Worm (Caenorhabditis elegans) whole organism, L3 larva: ENCODE results near the gene T15H9.4.

Source experiments
- ama-1 ChIP-seq: fragments of 150-350 bp; optimal IDR thresholded peaks from 2 replicates; lab custom pipeline; 2018
- ceh-16 ChIP-seq: sonication (generic microtip); optimal IDR thresholded peaks from 2 replicates; lab custom pipeline; 2017; ENCODE audit warnings: missing biosample characterization, missing genetic modification characterization
- ceh-28 ChIP-seq: fragments of 150-350 bp; optimal IDR thresholded peaks from 2 replicates; lab custom pipeline; 2014; ENCODE audit warnings: missing biosample characterization, missing genetic modification reagents, missing genetic modification characterization
- ceh-82 ChIP-seq: fragments of 150-350 bp; optimal IDR thresholded peaks from 2 replicates; lab custom pipeline; 2014; ENCODE audit warnings: missing biosample characterization, missing genetic modification characterization
- ceh-9 ChIP-seq: sonication (generic microtip); optimal IDR thresholded peaks from 2 replicates; lab custom pipeline; 2018; ENCODE audit warnings: missing biosample characterization, missing genetic modification characterization
- egl-27 ChIP-seq: sonication (generic microtip); optimal IDR thresholded peaks from 4 replicates; lab custom pipeline; 2017; ENCODE audit warnings: missing biosample characterization, missing genetic modification reagents, missing genetic modification characterization
- elt-1 ChIP-seq: fragments of 150-350 bp; optimal IDR thresholded peaks from 2 replicates; lab custom pipeline; 2014; ENCODE audit warnings: missing biosample characterization, missing genetic modification characterization
- elt-2 ChIP-seq: sonication (generic microtip); optimal IDR thresholded peaks from 2 replicates; lab custom pipeline; 2016; ENCODE audit warnings: missing genetic modification reagents, mild to moderate bottlenecking, missing genetic modification characterization, missing compliant biosample characterization
- elt-3 ChIP-seq, 3 experiments: fragments of 150-350 bp in 1 of 3; sonication (generic microtip) in 2 of 3; optimal IDR thresholded peaks; 2 replicates in 2 of 3; 4 replicates in 1 of 3; lab custom pipeline; 2014 to 2017; ENCODE audit warnings: missing biosample characterization in 3 of 3, missing genetic modification characterization in 3 of 3
- eor-1 ChIP-seq, 2 experiments: fragments of 150-350 bp; optimal IDR thresholded peaks; 2 replicates each; lab custom pipeline; 2014 to 2018; ENCODE audit warnings: missing biosample characterization in 2 of 2, missing genetic modification characterization in 2 of 2
- fkh-10 ChIP-seq: sonication (generic microtip); optimal IDR thresholded peaks from 2 replicates; lab custom pipeline; 2017; ENCODE audit warnings: missing biosample characterization, missing genetic modification reagents, missing genetic modification characterization
- fkh-2 ChIP-seq: fragments of 150-350 bp; optimal IDR thresholded peaks from 2 replicates; lab custom pipeline; 2014; ENCODE audit warnings: missing biosample characterization, missing genetic modification reagents, missing genetic modification characterization
- fos-1 ChIP-seq: fragments of 150-350 bp; optimal IDR thresholded peaks from 2 replicates; lab custom pipeline; 2014; ENCODE audit warnings: missing biosample characterization, missing genetic modification characterization
- hmg-11 ChIP-seq: sonication (generic microtip); optimal IDR thresholded peaks from 2 replicates; lab custom pipeline; 2016; ENCODE audit warnings: missing genetic modification characterization, missing compliant biosample characterization
- lin-15B ChIP-seq: fragments of 150-350 bp; optimal IDR thresholded peaks from 2 replicates; lab custom pipeline; 2014; ENCODE audit warnings: missing biosample characterization, missing genetic modification characterization
- lin-39 ChIP-seq: fragments of 150-350 bp; optimal IDR thresholded peaks from 2 replicates; lab custom pipeline; 2018; ENCODE audit warnings: missing biosample characterization, missing genetic modification reagents, missing genetic modification characterization
- mdl-1 ChIP-seq: fragments of 150-350 bp; optimal IDR thresholded peaks from 2 replicates; lab custom pipeline; 2014; ENCODE audit warnings: missing biosample characterization, missing genetic modification characterization
- mml-1 ChIP-seq: fragments of 150-350 bp; sonication (generic microtip); optimal IDR thresholded peaks from 3 replicates; lab custom pipeline; 2014; ENCODE audit warnings: missing biosample characterization, missing genetic modification characterization
- nfya-1 ChIP-seq: sonication (generic microtip); optimal IDR thresholded peaks from 2 replicates; lab custom pipeline; 2017; ENCODE audit warnings: missing genetic modification characterization, mild to moderate bottlenecking, missing compliant biosample characterization, antibody characterized with exemption, moderate library complexity; ENCODE audit not compliant: insufficient read depth
- nhr-11 ChIP-seq: fragments of 150-350 bp; optimal IDR thresholded peaks from 2 replicates; lab custom pipeline; 2014; ENCODE audit warnings: missing biosample characterization, missing genetic modification characterization
- nhr-23 ChIP-seq: fragments of 150-350 bp; optimal IDR thresholded peaks from 2 replicates; lab custom pipeline; 2014; ENCODE audit warnings: missing biosample characterization, missing genetic modification reagents, missing genetic modification characterization
- nhr-25 ChIP-seq: sonication (generic microtip); optimal IDR thresholded peaks from 2 replicates; lab custom pipeline; 2017; ENCODE audit warnings: missing biosample characterization, missing genetic modification characterization
- nhr-28 ChIP-seq: fragments of 150-350 bp; optimal IDR thresholded peaks from 2 replicates; lab custom pipeline; 2014; ENCODE audit warnings: missing biosample characterization, missing genetic modification characterization
- nhr-43 ChIP-seq: sonication (generic microtip); optimal IDR thresholded peaks from 2 replicates; lab custom pipeline; 2016; ENCODE audit warnings: mild to moderate bottlenecking, missing genetic modification characterization, missing compliant biosample characterization; ENCODE audit not compliant: poor library complexity, severe bottlenecking
- nhr-76 ChIP-seq: fragments of 150-350 bp; sonication (generic microtip); optimal IDR thresholded peaks from 5 replicates; lab custom pipeline; 2014; ENCODE audit warnings: missing biosample characterization, missing genetic modification characterization
- pha-4 ChIP-seq: fragments of 150-350 bp; optimal IDR thresholded peaks from 2 replicates; lab custom pipeline; 2014; ENCODE audit warnings: missing biosample characterization, missing genetic modification reagents, missing genetic modification characterization
- pqm-1 ChIP-seq: fragments of 150-350 bp; optimal IDR thresholded peaks from 2 replicates; lab custom pipeline; 2017; ENCODE audit warnings: missing biosample characterization, missing genetic modification characterization, inconsistent platforms
- sea-2 ChIP-seq: fragments of 150-350 bp; sonication (generic microtip); optimal IDR thresholded peaks from 4 replicates; lab custom pipeline; 2014; ENCODE audit warnings: missing biosample characterization, missing genetic modification reagents, missing genetic modification characterization
- tbx-2 ChIP-seq: sonication (generic microtip); optimal IDR thresholded peaks from 2 replicates; lab custom pipeline; 2016; ENCODE audit warnings: mild to moderate bottlenecking, missing genetic modification characterization, missing compliant biosample characterization
- unc-39 ChIP-seq: sonication (generic microtip); optimal IDR thresholded peaks from 4 replicates; lab custom pipeline; 2017; ENCODE audit warnings: missing biosample characterization, missing genetic modification characterization
- unc-62 ChIP-seq: fragments of 150-350 bp; sonication (generic microtip); optimal IDR thresholded peaks from 4 replicates; lab custom pipeline; 2014; ENCODE audit warnings: missing biosample characterization, missing genetic modification reagents, missing genetic modification characterization
- zag-1 ChIP-seq: fragments of 150-350 bp; optimal IDR thresholded peaks from 2 replicates; lab custom pipeline; 2014; ENCODE audit warnings: missing biosample characterization, missing genetic modification characterization
- ztf-11 ChIP-seq: fragments of 150-350 bp; optimal IDR thresholded peaks from 2 replicates; lab custom pipeline; 2014; ENCODE audit warnings: missing biosample characterization, missing genetic modification characterization
- ztf-4 ChIP-seq: fragments of 150-350 bp; optimal IDR thresholded peaks from 2 replicates; lab custom pipeline; 2014; ENCODE audit warnings: missing biosample characterization, missing genetic modification characterization

Gene T15H9.4

DNA sequence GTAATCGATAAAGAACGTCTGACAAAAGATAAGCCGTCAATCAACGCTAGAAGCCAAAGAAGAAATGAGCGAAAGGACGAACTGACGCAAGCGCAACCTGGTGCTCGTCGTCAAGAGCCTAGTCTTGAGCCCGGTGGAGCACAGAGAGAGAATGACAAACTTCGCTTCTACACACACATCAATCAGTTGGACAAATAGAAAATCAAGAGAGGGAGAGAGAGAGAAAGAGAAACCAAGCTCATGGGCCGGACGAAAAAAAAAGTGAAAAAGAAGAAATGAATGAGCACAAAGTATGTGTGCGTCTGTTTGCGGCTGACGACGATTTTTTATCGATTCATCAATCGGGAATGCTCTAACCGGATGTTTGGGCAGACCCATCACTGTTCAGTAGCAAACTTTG, 9.4 kb downstream of the T15H9.4 start:
- no peak for TF ChIP-seq nhr-43 (tag; lab: Kevin White, UChicago)
- peak; percentile 32 for TF ChIP-seq nfya-1 (tag; lab: Kevin White, UChicago)
- peak; percentile 52 for TF ChIP-seq lin-39 (tag; lab: Kevin White, UChicago)
- peak; percentile 6 for TF ChIP-seq hmg-11
- TF ChIP-seq ceh-28 (tag; lab: Kevin White, UChicago) = no peak
- peak; percentile 60 for TF ChIP-seq pha-4 (tag; lab: Kevin White, UChicago)
- TF ChIP-seq fkh-2 (tag; lab: Kevin White, UChicago) = no peak
- TF ChIP-seq nhr-76 = no peak
- TF ChIP-seq ama-1 (lab: Kevin White, UChicago) = peak; percentile 31
- peak; percentile 25 for TF ChIP-seq unc-62 (GFP tag; lab: Kevin White, UChicago)

DNA sequence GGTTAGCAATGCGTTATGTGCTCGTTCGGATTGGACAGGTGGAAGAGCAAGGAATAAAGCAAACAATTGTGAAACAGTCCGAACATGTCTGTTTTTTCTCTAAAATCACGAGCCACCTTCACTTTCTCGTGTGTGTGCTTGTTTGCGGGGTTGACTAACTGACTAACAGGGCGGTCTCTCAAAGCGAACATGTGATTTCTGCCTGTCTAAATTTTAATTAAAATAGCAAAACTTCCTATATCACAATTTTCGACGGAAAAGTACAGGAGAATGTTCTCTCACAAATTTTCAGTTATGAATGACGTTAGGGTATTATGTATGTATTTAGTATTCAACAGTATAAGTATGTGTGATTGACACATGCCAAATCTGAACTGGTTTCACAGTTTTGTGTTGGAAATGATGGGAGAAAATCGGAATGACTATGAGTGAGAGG, 10.3 kb downstream of the T15H9.4 start:
- peak; percentile 91 for TF ChIP-seq pha-4 (tag; lab: Kevin White, UChicago)
- TF ChIP-seq nhr-23 (tag; lab: Kevin White, UChicago) = peak; percentile 8
- TF ChIP-seq unc-62 (GFP tag; lab: Kevin White, UChicago) = no peak

DNA sequence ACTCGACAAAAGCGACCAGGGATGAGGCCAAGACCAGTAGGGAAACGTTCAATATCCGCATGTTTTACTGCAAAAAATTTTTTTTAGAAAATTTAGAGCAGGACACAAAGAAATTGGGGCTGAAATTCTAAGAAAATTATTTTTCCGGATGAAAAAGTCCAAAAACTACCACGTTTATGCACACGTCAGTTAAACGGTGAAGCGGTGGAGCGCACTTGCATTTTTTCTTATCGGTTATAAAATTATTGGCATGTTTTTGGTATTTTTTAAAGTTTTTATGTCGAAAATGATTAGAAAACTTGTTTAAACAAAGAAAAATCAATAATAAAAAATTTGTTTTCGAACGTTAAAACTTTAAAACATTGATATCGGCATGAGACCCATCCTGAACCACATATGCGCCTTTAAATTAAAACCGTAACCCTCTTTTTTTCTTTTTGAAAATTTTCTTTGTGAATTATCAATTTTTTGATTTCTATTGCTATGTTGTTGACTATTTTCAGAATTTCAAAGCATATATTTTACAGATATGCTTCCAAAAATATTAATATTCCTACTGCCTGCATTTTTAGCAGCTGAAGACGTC, 12.5 kb downstream of the T15H9.4 start, which contains the start of the genes dnj-20 and ZK1307.8:
TSS of gene dnj-20 (minus strand) at position 67 of the 586 bp plus-strand sequence.
TSS of gene ZK1307.8 (plus strand) at position 504 of the 586 bp plus-strand sequence.
- TF ChIP-seq fkh-10 (GFP tag; lab: Kevin White, UChicago) (no peak), nhr-23 (tag; lab: Kevin White, UChicago) (no peak), zag-1 (tag; lab: Kevin White, UChicago) (no peak), mml-1 (no peak), ztf-4 (tag; lab: Kevin White, UChicago) (no peak), nhr-25 (tag; lab: Kevin White, UChicago) (no peak), lin-15B (tag; lab: Kevin White, UChicago) (peak; percentile 40), pha-4 (tag; lab: Kevin White, UChicago) (peak; percentile 9), lin-39 (tag; lab: Kevin White, UChicago) (peak; percentile 22), mdl-1 (no peak), elt-2 (tag; lab: Kevin White, UChicago) (peak; percentile 45), unc-62 (GFP tag; lab: Kevin White, UChicago) (no peak), nfya-1 (tag; lab: Kevin White, UChicago) (peak; percentile 34), nhr-43 (tag; lab: Kevin White, UChicago) (no peak), hmg-11 (peak; percentile 33), ama-1 (lab: Kevin White, UChicago) (no peak), pqm-1 (peak; percentile 34), nhr-76 (no peak), ztf-11 (no peak), nhr-28 (no peak), fos-1 (tag; lab: Kevin White, UChicago) (no peak), ceh-9 (no peak), ceh-16 (tag; lab: Kevin White, UChicago) (no peak), ceh-28 (tag; lab: Kevin White, UChicago) (no peak), tbx-2 (tag; lab: Kevin White, UChicago) (no peak)
- TF ChIP-seq, all 47 proteins: peak for 7

DNA sequence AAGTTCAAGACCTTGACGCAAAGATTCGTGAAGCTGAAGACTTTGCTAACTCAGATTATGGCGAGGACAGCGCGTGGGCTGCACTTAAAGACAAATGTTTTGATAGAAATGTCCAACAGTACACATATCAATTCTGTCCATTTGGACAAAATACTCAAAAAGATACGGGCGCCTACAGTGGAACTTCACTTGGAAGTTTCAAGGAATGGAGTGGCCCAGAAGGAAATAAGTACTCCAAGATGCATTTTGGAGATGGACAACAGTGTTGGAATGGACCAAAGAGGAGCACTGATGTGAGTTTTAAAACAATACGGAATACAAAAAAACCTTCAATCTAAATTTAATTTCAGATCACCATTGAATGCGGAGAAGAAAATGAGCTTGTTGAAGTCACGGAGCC, 14.3 kb downstream of the T15H9.4 start:
- no peak for TF ChIP-seq ceh-28 (tag; lab: Kevin White, UChicago)

DNA sequence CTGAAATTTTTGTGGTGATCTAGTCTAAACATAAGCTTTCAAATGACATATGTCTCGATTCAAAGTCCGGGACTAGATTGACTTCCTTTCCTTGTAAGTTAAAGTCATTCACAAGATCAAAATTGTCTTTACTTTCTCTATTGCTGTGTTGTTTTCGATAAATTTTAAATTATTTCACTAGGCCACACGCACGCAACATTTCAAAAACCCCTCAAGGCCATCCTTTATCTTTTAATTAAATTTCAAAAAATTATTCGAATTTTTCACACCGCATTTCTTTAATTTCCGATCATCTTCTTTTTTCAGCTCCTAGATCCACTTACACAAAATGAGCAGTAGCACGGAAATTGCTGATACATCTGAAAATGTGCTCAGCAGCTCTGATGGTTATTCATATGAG, 24.6 kb downstream of the T15H9.4 start, which contains the start of gene ZK1307.7:
TSS of gene ZK1307.7 (plus strand) at position 301 of the 400 bp plus-strand sequence.
- TF ChIP-seq fkh-2 (tag; lab: Kevin White, UChicago) = no peak
- TF ChIP-seq nhr-23 (tag; lab: Kevin White, UChicago) = no peak
- TF ChIP-seq ceh-82 = no peak
- TF ChIP-seq hmg-11 = no peak
- TF ChIP-seq mdl-1 = no peak
- TF ChIP-seq mml-1 = no peak
- TF ChIP-seq nhr-11 (tag; lab: Kevin White, UChicago) = no peak
- no peak for TF ChIP-seq pha-4 (tag; lab: Kevin White, UChicago)
- no peak for TF ChIP-seq unc-39 (tag; lab: Kevin White, UChicago)
- TF ChIP-seq sea-2 = no peak
- TF ChIP-seq elt-3 (tag; optimal IDR thresholded peaks at IDR 0.05; lab: Kevin White, UChicago) = no peak
- no peak for TF ChIP-seq elt-1 (tag; lab: Kevin White, UChicago)
- TF ChIP-seq ceh-28 (tag; lab: Kevin White, UChicago) = no peak
- TF ChIP-seq eor-1 (tag; optimal IDR thresholded peaks at IDR 0.05; lab: Kevin White, UChicago) = no peak
- TF ChIP-seq egl-27 (tag; lab: Kevin White, UChicago) = no peak
- TF ChIP-seq lin-39 (tag; lab: Kevin White, UChicago) = no peak
- no peak for TF ChIP-seq nhr-76
